Worm (Caenorhabditis elegans) whole organism, young adult: Measurements from ENCODE around the gene sptl-3.
A peak's percentile ranks its signal among the peaks of the same experiment; 100 is the strongest.

Experiments
- B0035.1 ChIP-seq: sonication (generic microtip); optimal IDR thresholded peaks from 2 replicates; lab custom pipeline; 2016; ENCODE audit warnings: missing genetic modification characterization, mild to moderate bottlenecking, missing compliant biosample characterization, missing genotype, missing genetic modification reagents
- B0261.1 ChIP-seq: sonication (generic microtip); optimal IDR thresholded peaks from 2 replicates; lab custom pipeline; 2016; ENCODE audit warnings: mild to moderate bottlenecking, missing genetic modification characterization, moderate library complexity, missing compliant biosample characterization
- F10E7.11 ChIP-seq: sonication (generic microtip); optimal IDR thresholded peaks from 2 replicates; lab custom pipeline; 2017; ENCODE audit warnings: mild to moderate bottlenecking, missing genetic modification characterization, moderate library complexity, missing compliant biosample characterization
- F33H1.4 ChIP-seq: fragments of 200-800 bp; sonication (Bioruptor generic); IDR thresholded peaks from 2 replicates; pipeline ENCODE4 v1.3.6; 2022; ENCODE audit warnings: missing genetic modification reagents, missing genetic modification characterization, missing compliant biosample characterization
- K11D2.4 ChIP-seq: fragments of 200-800 bp; sonication (Bioruptor generic); IDR thresholded peaks from 2 replicates; pipeline ENCODE4 v1.3.6; 2022; ENCODE audit warnings: missing genetic modification reagents, missing genetic modification characterization, missing compliant biosample characterization
- atf-7 ChIP-seq: sonication (generic microtip); optimal IDR thresholded peaks from 2 replicates; lab custom pipeline; 2017; ENCODE audit warnings: mild to moderate bottlenecking, missing genetic modification characterization, missing compliant biosample characterization
- athp-1 ChIP-seq: sonication (generic microtip); optimal IDR thresholded peaks from 2 replicates; lab custom pipeline; 2017; ENCODE audit warnings: mild to moderate bottlenecking, missing genetic modification characterization, missing compliant biosample characterization
- attf-3 ChIP-seq: fragments of 200-800 bp; sonication (Bioruptor generic); conservative IDR thresholded peaks from 2 replicates; pipeline ENCODE4 v1.3.6; 2022; ENCODE audit warnings: missing genetic modification reagents, missing genetic modification characterization, missing compliant biosample characterization
- attf-5 ChIP-seq: fragments of 200-800 bp; sonication (Bioruptor generic); optimal IDR thresholded peaks from 2 replicates; lab custom pipeline; 2018; ENCODE audit warnings: mild to moderate bottlenecking, missing genetic modification characterization, missing compliant biosample characterization
- bed-1 ChIP-seq: fragments of 200-800 bp; sonication (Bioruptor generic); IDR thresholded peaks from 2 replicates; pipeline ENCODE4 v1.3.6; 2022; ENCODE audit warnings: missing genetic modification reagents, missing genetic modification characterization, missing compliant biosample characterization
- bed-2 ChIP-seq: fragments of 200-800 bp; sonication (Bioruptor generic); IDR thresholded peaks from 2 replicates; pipeline ENCODE4 v1.3.6; 2022; ENCODE audit warnings: missing genetic modification reagents, missing genetic modification characterization, missing compliant biosample characterization
- cebp-1 ChIP-seq, 2 experiments: fragments of 200-800 bp in 1 of 2; sonication (Bioruptor generic) in 1 of 2; sonication (generic microtip) in 1 of 2; IDR thresholded peaks in 1 of 2; optimal IDR thresholded peaks in 1 of 2; 2 replicates each; pipeline versions ENCODE4 v1.3.6 to Lab custom; 2017 to 2022; ENCODE audit warnings: missing compliant biosample characterization in 2 of 2, missing genetic modification characterization in 2 of 2, mild to moderate bottlenecking in 1 of 2, missing genetic modification reagents in 1 of 2, moderate library complexity in 1 of 2
- ceh-100 ChIP-seq: fragments of 200-800 bp; sonication (Bioruptor generic); IDR thresholded peaks from 2 replicates; pipeline ENCODE4 v1.3.6; 2022; ENCODE audit warnings: missing genetic modification reagents, missing genetic modification characterization, missing compliant biosample characterization
- ceh-40 ChIP-seq: fragments of 200-800 bp; sonication (Bioruptor generic); IDR thresholded peaks from 2 replicates; pipeline ENCODE4 v1.3.6; 2022; ENCODE audit warnings: missing genetic modification characterization, missing compliant biosample characterization
- dox-1 ChIP-seq: fragments of 200-800 bp; sonication (Bioruptor generic); IDR thresholded peaks from 2 replicates; pipeline ENCODE4 v1.3.6; 2022; ENCODE audit warnings: missing genetic modification reagents, missing genetic modification characterization, missing compliant biosample characterization
- efl-1 ChIP-seq: fragments of 150-350 bp; optimal IDR thresholded peaks from 2 replicates; lab custom pipeline; 2014; ENCODE audit warnings: missing biosample characterization, missing genetic modification reagents, missing genetic modification characterization
- egl-18 ChIP-seq: fragments of 200-800 bp; sonication (Bioruptor generic); IDR thresholded peaks from 2 replicates; pipeline ENCODE4 v1.3.6; 2022; ENCODE audit warnings: missing genetic modification reagents, missing genetic modification characterization, missing compliant biosample characterization
- egl-44 ChIP-seq: fragments of 200-800 bp; sonication (Bioruptor generic); IDR thresholded peaks from 2 replicates; pipeline ENCODE4 v1.3.6; 2022; ENCODE audit warnings: missing genetic modification reagents, missing genetic modification characterization, missing compliant biosample characterization
- hsf-1 ChIP-seq: fragments of 200-800 bp; sonication (Bioruptor generic); IDR thresholded peaks from 2 replicates; pipeline ENCODE4 v1.3.6; 2022; ENCODE audit warnings: missing genetic modification reagents, missing genetic modification characterization, missing compliant biosample characterization
- lin-35 ChIP-seq, 3 experiments: fragments of 150-350 bp in 2 of 3; sonication (generic microtip) in 1 of 3; optimal IDR thresholded peaks; 2 replicates each; lab custom pipeline; 2014 to 2018; ENCODE audit warnings: missing biosample characterization in 3 of 3, missing genetic modification characterization in 3 of 3, missing genetic modification reagents in 3 of 3
- lin-40 ChIP-seq: sonication (generic microtip); optimal IDR thresholded peaks from 2 replicates; lab custom pipeline; 2016; ENCODE audit warnings: missing genetic modification characterization, mild to moderate bottlenecking, missing compliant biosample characterization, missing genotype, missing genetic modification reagents
- lin-54 ChIP-seq: fragments of 200-800 bp; sonication (Bioruptor generic); optimal IDR thresholded peaks from 2 replicates; lab custom pipeline; 2018; ENCODE audit warnings: mild to moderate bottlenecking, missing genetic modification characterization, missing compliant biosample characterization
- lir-1 ChIP-seq: fragments of 200-800 bp; sonication (Bioruptor generic); conservative IDR thresholded peaks from 2 replicates; pipeline ENCODE4 v1.3.6; 2022; ENCODE audit warnings: missing genetic modification reagents, missing genetic modification characterization, missing compliant biosample characterization
- madf-10 ChIP-seq: sonication (generic microtip); optimal IDR thresholded peaks from 2 replicates; lab custom pipeline; 2016; ENCODE audit warnings: mild to moderate bottlenecking, missing genetic modification characterization, missing compliant biosample characterization
- madf-3 ChIP-seq: fragments of 200-800 bp; sonication (Bioruptor generic); IDR thresholded peaks from 2 replicates; pipeline ENCODE4 v1.3.6; 2022; ENCODE audit warnings: missing genetic modification reagents, missing genetic modification characterization, missing compliant biosample characterization
- madf-8 ChIP-seq: fragments of 200-800 bp; sonication (Bioruptor generic); conservative IDR thresholded peaks from 2 replicates; pipeline ENCODE4 v1.3.6; 2022; ENCODE audit warnings: missing genetic modification reagents, missing genetic modification characterization, missing compliant biosample characterization
- mcd-1 ChIP-seq: fragments of 200-800 bp; sonication (Bioruptor generic); IDR thresholded peaks from 2 replicates; pipeline ENCODE4 v1.3.6; 2022; ENCODE audit warnings: missing genetic modification reagents, missing genetic modification characterization, missing compliant biosample characterization
- nfya-2 ChIP-seq: fragments of 200-800 bp; sonication (Bioruptor generic); IDR thresholded peaks from 2 replicates; pipeline ENCODE4 v1.3.6; 2022; ENCODE audit warnings: missing genetic modification reagents, missing genetic modification characterization, missing compliant biosample characterization
- nfyb-1 ChIP-seq: fragments of 200-800 bp; sonication (Bioruptor generic); IDR thresholded peaks from 2 replicates; pipeline ENCODE4 v1.3.6; 2022; ENCODE audit warnings: missing genetic modification reagents, missing genetic modification characterization, missing compliant biosample characterization
- nhr-120 ChIP-seq: fragments of 200-800 bp; sonication (Bioruptor generic); IDR thresholded peaks from 2 replicates; pipeline ENCODE4 v1.3.6; 2022; ENCODE audit warnings: missing genetic modification characterization, missing compliant biosample characterization
- nhr-179 ChIP-seq: sonication (generic microtip); optimal IDR thresholded peaks from 2 replicates; lab custom pipeline; 2016; ENCODE audit warnings: mild to moderate bottlenecking, missing genetic modification characterization, missing compliant biosample characterization
- nhr-80 ChIP-seq: sonication (generic microtip); optimal IDR thresholded peaks from 2 replicates; lab custom pipeline; 2016; ENCODE audit warnings: missing genetic modification characterization, missing compliant biosample characterization
- repo-1 ChIP-seq: sonication (generic microtip); optimal IDR thresholded peaks from 2 replicates; lab custom pipeline; 2017; ENCODE audit warnings: mild to moderate bottlenecking, missing genetic modification characterization, missing compliant biosample characterization
- somi-1 ChIP-seq: fragments of 200-800 bp; sonication (Bioruptor generic); optimal IDR thresholded peaks from 2 replicates; lab custom pipeline; 2018; ENCODE audit warnings: mild to moderate bottlenecking, missing genetic modification characterization, missing compliant biosample characterization
- unc-62 ChIP-seq: fragments of 150-350 bp; optimal IDR thresholded peaks from 2 replicates; lab custom pipeline; 2014; ENCODE audit warnings: missing biosample characterization, missing genetic modification reagents, missing genetic modification characterization
- zfh-2 ChIP-seq: fragments of 200-800 bp; sonication (Bioruptor generic); conservative IDR thresholded peaks from 2 replicates; pipeline ENCODE4 v1.3.6; 2022; ENCODE audit warnings: missing genetic modification reagents, missing genetic modification characterization, missing compliant biosample characterization
- ztf-22 ChIP-seq: fragments of 200-800 bp; sonication (Bioruptor generic); optimal IDR thresholded peaks from 2 replicates; lab custom pipeline; 2018; ENCODE audit warnings: mild to moderate bottlenecking, missing genetic modification characterization, moderate library complexity, missing compliant biosample characterization
- ztf-28 ChIP-seq: fragments of 200-800 bp; sonication (Bioruptor generic); IDR thresholded peaks from 2 replicates; pipeline ENCODE4 v1.3.6; 2022; ENCODE audit warnings: missing genetic modification reagents, missing genetic modification characterization, missing compliant biosample characterization
- ztf-6 ChIP-seq: fragments of 200-800 bp; sonication (Bioruptor generic); IDR thresholded peaks from 2 replicates; pipeline ENCODE4 v1.3.6; 2022; ENCODE audit warnings: missing genetic modification reagents, missing genetic modification characterization, missing compliant biosample characterization

sptl-3 gene

ce11 chrV:13872895-13873294 is 20.2 kb upstream of the sptl-3 start, which contains the start of gene cpt-5:
Gene cpt-5 (plus strand): TSS chrV:13873195.
- no peak for TF ChIP-seq madf-10 (tag; lab: Kevin White, UChicago)
- no peak for TF ChIP-seq ztf-28 (GFP tag; lab: Robert Waterston, UW)
- no peak for TF ChIP-seq repo-1
- TF ChIP-seq mcd-1 (GFP tag; lab: Robert Waterston, UW): no peak
- no peak for TF ChIP-seq ceh-100 (GFP tag; lab: Robert Waterston, UW)
- no peak for TF ChIP-seq atf-7 (tag; lab: Kevin White, UChicago)
- TF ChIP-seq nhr-120 (GFP tag; lab: Robert Waterston, UW): no peak
- no peak for TF ChIP-seq F10E7.11 (tag; lab: Kevin White, UChicago)
- TF ChIP-seq ztf-22: no peak
- TF ChIP-seq hsf-1: no peak
- TF ChIP-seq egl-44 (GFP tag; lab: Robert Waterston, UW): no peak
- TF ChIP-seq unc-62: no peak
- TF ChIP-seq zfh-2 (GFP tag; lab: Robert Waterston, UW): no peak
- TF ChIP-seq nfya-2 (GFP tag; lab: Robert Waterston, UW): no peak
- TF ChIP-seq nhr-179 (tag; lab: Kevin White, UChicago): no peak
- TF ChIP-seq lin-35 (GFP tag; optimal IDR thresholded peaks at IDR 0.05; lab: Kevin White, UChicago): no peak
- no peak for TF ChIP-seq attf-5
- no peak for TF ChIP-seq lin-54 (GFP tag; lab: Kevin White, UChicago)
- TF ChIP-seq K11D2.4 (GFP tag; lab: Robert Waterston, UW): no peak
- no peak for TF ChIP-seq F33H1.4 (GFP tag; lab: Robert Waterston, UW)

ce11 chrV:13873323-13873722 is 19.8 kb upstream of the sptl-3 start:
- no peak for TF ChIP-seq madf-10 (tag; lab: Kevin White, UChicago)
- TF ChIP-seq lin-35 (GFP tag; optimal IDR thresholded peaks at IDR 0.05; lab: Kevin White, UChicago): no peak
- no peak for TF ChIP-seq B0035.1
- no peak for TF ChIP-seq madf-8 (GFP tag; lab: Robert Waterston, UW)
- no peak for TF ChIP-seq mcd-1 (GFP tag; lab: Robert Waterston, UW)
- TF ChIP-seq egl-18: no peak
- no peak for TF ChIP-seq dox-1 (GFP tag; lab: Robert Waterston, UW)
- no peak for TF ChIP-seq lin-40 (tag; lab: Kevin White, UChicago)

ce11 chrV:13876529-13876928 is 16.6 kb upstream of the sptl-3 start, which contains the start of gene T22G5.1:
Gene T22G5.1 (plus strand): TSS chrV:13876829.
- no peak for TF ChIP-seq lin-40 (tag; lab: Kevin White, UChicago)
- no peak for TF ChIP-seq attf-3 (GFP tag; lab: Robert Waterston, UW)
- no peak for TF ChIP-seq bed-1 (GFP tag; lab: Robert Waterston, UW)
- no peak for TF ChIP-seq somi-1 (GFP tag; lab: Kevin White, UChicago)
- TF ChIP-seq lir-1 (GFP tag; lab: Robert Waterston, UW): no peak
- no peak for TF ChIP-seq egl-44 (GFP tag; lab: Robert Waterston, UW)
- TF ChIP-seq bed-2 (GFP tag; lab: Robert Waterston, UW): no peak
- TF ChIP-seq lin-35 (GFP tag; optimal IDR thresholded peaks at IDR 0.05; lab: Kevin White, UChicago): no peak
- TF ChIP-seq madf-8 (GFP tag; lab: Robert Waterston, UW): no peak
- no peak for TF ChIP-seq nfyb-1 (GFP tag; lab: Robert Waterston, UW)
- TF ChIP-seq ztf-6 (GFP tag; lab: Robert Waterston, UW): no peak

- no peak for TF ChIP-seq cebp-1 (GFP tag; IDR thresholded peaks at IDR 0.05; lab: Robert Waterston, UW)
- TF ChIP-seq cebp-1 (tag; optimal IDR thresholded peaks at IDR 0.05; lab: Kevin White, UChicago): no peak
- no peak for TF ChIP-seq athp-1 (tag; lab: Kevin White, UChicago)
- no peak for TF ChIP-seq B0261.1 (tag; lab: Kevin White, UChicago)
- no peak for TF ChIP-seq madf-3 (GFP tag; lab: Robert Waterston, UW)
- TF ChIP-seq efl-1 (GFP tag; lab: Kevin White, UChicago): no peak
- no peak for TF ChIP-seq ceh-40 (GFP tag; lab: Robert Waterston, UW)
- TF ChIP-seq nhr-80: peak; percentile 85
- TF ChIP-seq, all 124 proteins: peak for 1
Measured at ce11 chrV:13878226-13878625, 14.9 kb upstream of the sptl-3 start.
